Fruit fly (Drosophila melanogaster) whole organism, embryonic: ENCODE results near the gene Alg2.
A peak's percentile ranks its signal among the peaks of the same experiment; 100 is the strongest.

Experiments
- BEAF-32 ChIP-seq: fragments of 200-800 bp; sonication (Bioruptor generic); optimal IDR thresholded peaks from 3 replicates; lab custom pipeline; 2017; ENCODE audit warnings: missing biosample characterization, missing genetic modification characterization, mild to moderate bottlenecking, moderate library complexity, missing genetic modification reagents
- CG12104 ChIP-seq: fragments of 200-800 bp; sonication (Bioruptor generic); optimal IDR thresholded peaks from 3 replicates; lab custom pipeline; 2016; ENCODE audit warnings: missing biosample characterization, missing genetic modification characterization
- CG12391 ChIP-seq: fragments of 200-800 bp; sonication (Bioruptor generic); optimal IDR thresholded peaks from 3 replicates; lab custom pipeline; 2018; ENCODE audit warnings: missing biosample characterization, mild to moderate bottlenecking, missing genetic modification characterization, moderate library complexity
- CG12659 ChIP-seq: fragments of 200-800 bp; sonication (Bioruptor generic); optimal IDR thresholded peaks from 3 replicates; lab custom pipeline; 2017; ENCODE audit warnings: mild to moderate bottlenecking, missing biosample characterization, missing genetic modification reagents, missing genetic modification characterization
- CG13424 ChIP-seq: fragments of 200-800 bp; sonication (Bioruptor generic); optimal IDR thresholded peaks from 2 replicates; lab custom pipeline; 2019; ENCODE audit warnings: missing biosample characterization, mild to moderate bottlenecking, missing genetic modification characterization, moderate library complexity
- CG14710 ChIP-seq: fragments of 200-800 bp; sonication (Bioruptor generic); optimal IDR thresholded peaks from 3 replicates; lab custom pipeline; 2019; ENCODE audit warnings: missing biosample characterization, mild to moderate bottlenecking, missing genetic modification characterization, moderate library complexity
- CG1529 ChIP-seq: fragments of 200-800 bp; sonication (Bioruptor generic); optimal IDR thresholded peaks from 3 replicates; lab custom pipeline; 2018; ENCODE audit warnings: missing biosample characterization, missing genetic modification characterization
- CG15696 ChIP-seq: fragments of 200-800 bp; sonication (Bioruptor generic); optimal IDR thresholded peaks from 2 replicates; lab custom pipeline; 2019; ENCODE audit warnings: missing biosample characterization, mild to moderate bottlenecking, missing genetic modification characterization, moderate library complexity
- CG1602 ChIP-seq: fragments of 200-800 bp; sonication (Bioruptor generic); optimal IDR thresholded peaks from 3 replicates; lab custom pipeline; 2016; ENCODE audit warnings: missing biosample characterization, missing genetic modification characterization
- CG1603 ChIP-seq: fragments of 200-800 bp; sonication (Bioruptor generic); optimal IDR thresholded peaks from 2 replicates; lab custom pipeline; 2019; ENCODE audit warnings: missing biosample characterization, mild to moderate bottlenecking, missing genetic modification characterization, moderate library complexity
- CG2120 ChIP-seq: fragments of 200-800 bp; sonication (Bioruptor generic); optimal IDR thresholded peaks from 3 replicates; lab custom pipeline; 2016; ENCODE audit warnings: missing biosample characterization, missing genetic modification characterization
- CG2712 ChIP-seq: fragments of 200-800 bp; optimal IDR thresholded peaks from 3 replicates; lab custom pipeline; 2019; ENCODE audit warnings: missing biosample characterization, mild to moderate bottlenecking, missing genetic modification characterization, moderate library complexity
- CG30403 ChIP-seq: fragments of 200-800 bp; sonication (Bioruptor generic); optimal IDR thresholded peaks from 3 replicates; lab custom pipeline; 2016; ENCODE audit warnings: missing biosample characterization, missing genetic modification characterization
- CG3163 ChIP-seq: fragments of 200-800 bp; sonication (Bioruptor generic); optimal IDR thresholded peaks from 3 replicates; lab custom pipeline; 2016; ENCODE audit warnings: missing biosample characterization, missing genetic modification characterization
- CG3995 ChIP-seq: fragments of 200-800 bp; sonication (Bioruptor generic); optimal IDR thresholded peaks from 3 replicates; lab custom pipeline; 2016; ENCODE audit warnings: missing biosample characterization, missing genetic modification characterization
- CG4617 ChIP-seq: fragments of 200-800 bp; sonication (Bioruptor generic); optimal IDR thresholded peaks from 3 replicates; lab custom pipeline; 2016; ENCODE audit warnings: missing biosample characterization, missing genetic modification characterization, borderline replicate concordance
- CG6689 ChIP-seq: fragments of 200-800 bp; sonication (Bioruptor generic); IDR thresholded peaks from 2 replicates; pipeline ENCODE4 v1.3.6; 2022; ENCODE audit warnings: missing biosample characterization, missing genetic modification characterization
- CG8281 ChIP-seq: fragments of 200-800 bp; sonication (Bioruptor generic); optimal IDR thresholded peaks from 2 replicates; lab custom pipeline; 2018; ENCODE audit warnings: missing biosample characterization, mild to moderate bottlenecking, missing genetic modification characterization, moderate library complexity
- CG8924 ChIP-seq: fragments of 200-800 bp; optimal IDR thresholded peaks from 3 replicates; lab custom pipeline; 2019; ENCODE audit warnings: missing biosample characterization, mild to moderate bottlenecking, missing genetic modification characterization, moderate library complexity
- CG9437 ChIP-seq: fragments of 200-800 bp; sonication (Bioruptor generic); optimal IDR thresholded peaks from 2 replicates; lab custom pipeline; 2018; ENCODE audit warnings: missing biosample characterization, mild to moderate bottlenecking, missing genetic modification characterization
- CG9727 ChIP-seq: fragments of 200-800 bp; sonication (Bioruptor generic); optimal IDR thresholded peaks from 3 replicates; lab custom pipeline; 2017; ENCODE audit warnings: missing biosample characterization, mild to moderate bottlenecking, missing genetic modification characterization
- CG9797 ChIP-seq: fragments of 200-800 bp; sonication (Bioruptor generic); optimal IDR thresholded peaks from 3 replicates; lab custom pipeline; 2018; ENCODE audit warnings: missing biosample characterization, mild to moderate bottlenecking, missing genetic modification characterization
- CG9932 ChIP-seq: fragments of 200-800 bp; sonication (Bioruptor generic); IDR thresholded peaks from 2 replicates; pipeline ENCODE4 v1.3.6; 2022; ENCODE audit warnings: missing biosample characterization, missing genetic modification characterization
- Chrac-16 ChIP-seq: fragments of 200-800 bp; sonication (Bioruptor generic); optimal IDR thresholded peaks from 3 replicates; lab custom pipeline; 2016; ENCODE audit warnings: missing biosample characterization, missing genetic modification characterization
- Elba2 ChIP-seq: fragments of 200-800 bp; sonication (Bioruptor generic); optimal IDR thresholded peaks from 3 replicates; lab custom pipeline; 2016; ENCODE audit warnings: missing biosample characterization, missing genetic modification characterization
- Ets65A ChIP-seq: fragments of 200-800 bp; sonication (Bioruptor generic); peaks from one replicate; lab custom pipeline; 2016; ENCODE audit warnings: missing biosample characterization, missing genetic modification characterization
- Kr ChIP-seq: fragments of 200-800 bp; sonication (Bioruptor generic); optimal IDR thresholded peaks from 2 replicates; lab custom pipeline; 2017; ENCODE audit warnings: missing biosample characterization, mild to moderate bottlenecking, missing genetic modification characterization
- MBD-R2 ChIP-seq: fragments of 200-800 bp; sonication (Bioruptor generic); IDR thresholded peaks from 2 replicates; pipeline ENCODE4 v1.3.6; 2022; ENCODE audit warnings: missing biosample characterization, missing genetic modification characterization
- MESR4 ChIP-seq: fragments of 200-800 bp; sonication (Bioruptor generic); optimal IDR thresholded peaks from 2 replicates; lab custom pipeline; 2018; ENCODE audit warnings: missing biosample characterization, mild to moderate bottlenecking, missing genetic modification characterization, moderate library complexity
- MTF-1 ChIP-seq: fragments of 200-800 bp; sonication (Bioruptor generic); optimal IDR thresholded peaks from 2 replicates; lab custom pipeline; 2018; ENCODE audit warnings: missing biosample characterization, mild to moderate bottlenecking, missing genetic modification characterization, borderline replicate concordance
- Meics ChIP-seq: fragments of 200-800 bp; sonication (Bioruptor generic); optimal IDR thresholded peaks from 2 replicates; lab custom pipeline; 2017; ENCODE audit warnings: missing biosample characterization, mild to moderate bottlenecking, missing genetic modification characterization
- Myb ChIP-seq: fragments of 200-800 bp; sonication (Bioruptor generic); optimal IDR thresholded peaks from 2 replicates; lab custom pipeline; 2016; ENCODE audit warnings: missing biosample characterization, missing genetic modification characterization
- Nf-YC ChIP-seq: fragments of 200-800 bp; optimal IDR thresholded peaks from 3 replicates; lab custom pipeline; 2019; ENCODE audit warnings: missing biosample characterization, mild to moderate bottlenecking, missing genetic modification characterization, moderate library complexity
- YL-1 ChIP-seq: fragments of 200-800 bp; sonication (Bioruptor generic); optimal IDR thresholded peaks from 3 replicates; lab custom pipeline; 2017; ENCODE audit warnings: missing biosample characterization, mild to moderate bottlenecking, missing genetic modification characterization
- amos ChIP-seq: fragments of 200-800 bp; sonication (Bioruptor generic); IDR thresholded peaks from 2 replicates; pipeline ENCODE4 v1.3.6; 2022; ENCODE audit warnings: missing biosample characterization, missing genetic modification characterization; ENCODE audit not compliant: partially characterized antibody
- ato ChIP-seq: fragments of 200-800 bp; sonication (Bioruptor generic); IDR thresholded peaks from 2 replicates; pipeline ENCODE4 v1.3.6; 2022; ENCODE audit warnings: missing biosample characterization, missing genetic modification characterization; ENCODE audit not compliant: partially characterized antibody
- inv ChIP-seq: fragments of 200-800 bp; sonication (Bioruptor generic); IDR thresholded peaks from 2 replicates; pipeline ENCODE4 v1.3.6; 2022; ENCODE audit warnings: missing biosample characterization, missing genetic modification characterization; ENCODE audit not compliant: partially characterized antibody
- lilli ChIP-seq: fragments of 200-800 bp; sonication (Bioruptor generic); optimal IDR thresholded peaks from 3 replicates; lab custom pipeline; 2016; ENCODE audit warnings: missing biosample characterization, missing genetic modification characterization
- nmo ChIP-seq: fragments of 200-800 bp; sonication (Bioruptor generic); optimal IDR thresholded peaks from 2 replicates; lab custom pipeline; 2018; ENCODE audit warnings: missing biosample characterization, mild to moderate bottlenecking, missing genetic modification characterization, moderate library complexity
- pfk ChIP-seq: fragments of 200-800 bp; sonication (Bioruptor generic); optimal IDR thresholded peaks from 2 replicates; lab custom pipeline; 2018; ENCODE audit warnings: missing biosample characterization, mild to moderate bottlenecking, missing genetic modification characterization, moderate library complexity
- phol ChIP-seq: fragments of 200-800 bp; sonication (Bioruptor generic); optimal IDR thresholded peaks from 3 replicates; lab custom pipeline; 2018; ENCODE audit warnings: missing biosample characterization, mild to moderate bottlenecking, missing genetic modification characterization, moderate library complexity
- prd ChIP-seq, 3 experiments: fragments of >200 bp in 2 of 3; fragments of 200-800 bp in 1 of 3; sonication (Bioruptor generic) in 1 of 3; optimal IDR thresholded peaks in 2 of 3; IDR thresholded peaks in 1 of 3; 2 replicates in 2 of 3; 3 replicates in 1 of 3; pipeline versions ENCODE4 v1.3.6 to Lab custom; 2017 to 2022; ENCODE audit warnings: missing biosample characterization in 1 of 3, missing genetic modification characterization in 1 of 3
- row ChIP-seq: fragments of 200-800 bp; sonication (Bioruptor generic); IDR thresholded peaks from 3 replicates; pipeline ENCODE4 v1.3.6; 2022; ENCODE audit warnings: missing biosample characterization, missing genetic modification characterization
- stwl ChIP-seq: fragments of 200-800 bp; sonication (Bioruptor generic); optimal IDR thresholded peaks from 3 replicates; lab custom pipeline; 2018; ENCODE audit warnings: missing biosample characterization, mild to moderate bottlenecking, missing genetic modification characterization, moderate library complexity
- sug ChIP-seq: fragments of 200-800 bp; optimal IDR thresholded peaks from 2 replicates; lab custom pipeline; 2019; ENCODE audit warnings: missing biosample characterization, mild to moderate bottlenecking, missing genetic modification characterization, moderate library complexity
- trem ChIP-seq: fragments of 200-800 bp; optimal IDR thresholded peaks from 3 replicates; lab custom pipeline; 2019; ENCODE audit warnings: missing biosample characterization, mild to moderate bottlenecking, missing genetic modification characterization, moderate library complexity

Alg2 gene

dm6 chr3L:3159309-3160194 lies 15.9 kb downstream of the Alg2 start, which contains the start of the genes ND-30 and CG15812 (continued):
- peak; percentile 60 for TF ChIP-seq CG8281 (tag; lab: Kevin White, UChicago)
- peak; percentile 46 for TF ChIP-seq stwl (tag; lab: Kevin White, UChicago)
- peak; percentile 4 for TF ChIP-seq CG9727
- TF ChIP-seq CG9797 (GFP tag; lab: Kevin White, UChicago): peak; percentile 38
- TF ChIP-seq Kr (GFP tag; lab: Kevin White, UChicago): no peak
- peak; percentile 20 for TF ChIP-seq BEAF-32 (GFP tag; lab: Kevin White, UChicago)
- peak; percentile 51 for TF ChIP-seq CG14710
- no peak for TF ChIP-seq CG3163 (GFP tag; lab: Kevin White, UChicago)
- TF ChIP-seq Elba2 (GFP tag; lab: Kevin White, UChicago): peak; percentile 95
- no peak for TF ChIP-seq MTF-1
- TF ChIP-seq CG9932 (GFP tag; lab: Robert Waterston, UW): 0 out of 2 replicates have a peak, but pooled peaks have one; percentile 16
- peak; percentile 94 for TF ChIP-seq pfk (GFP tag; lab: Kevin White, UChicago)
- peak; percentile 19 for TF ChIP-seq Chrac-16 (GFP tag; lab: Kevin White, UChicago)
- TF ChIP-seq CG1529: no peak
- TF ChIP-seq row: peak; percentile 73
- TF ChIP-seq CG12391: peak; percentile 58
- TF ChIP-seq amos (GFP tag; lab: Robert Waterston, UW): peak; percentile 7; the same call in 1 of the 2 replicates
- peak; percentile 35 for TF ChIP-seq trem (tag; lab: Kevin White, UChicago)
- TF ChIP-seq CG1602: peak; percentile 45
- TF ChIP-seq Myb (GFP tag; lab: Kevin White, UChicago): no peak
- TF ChIP-seq MESR4 (GFP tag; lab: Kevin White, UChicago): peak; percentile 92
- TF ChIP-seq sug (tag; lab: Kevin White, UChicago): peak; percentile 30
- TF ChIP-seq phol (tag; lab: Kevin White, UChicago): peak; percentile 34
- TF ChIP-seq YL-1 (GFP tag; lab: Kevin White, UChicago): peak; percentile 41
- TF ChIP-seq Ets65A (GFP tag; lab: Kevin White, UChicago): peak; percentile 60
- peak; percentile 38 for TF ChIP-seq CG2712 (tag; lab: Kevin White, UChicago)
- TF ChIP-seq nmo: peak; percentile 48
- TF ChIP-seq CG30403 (GFP tag; lab: Kevin White, UChicago): peak; percentile 59
- peak; percentile 47 for TF ChIP-seq CG4617 (GFP tag; lab: Kevin White, UChicago)
- 0 out of 2 replicates have a peak, but pooled peaks have one; percentile 30 for TF ChIP-seq ato (GFP tag; lab: Robert Waterston, UW)
- TF ChIP-seq Nf-YC: no peak
- no peak for TF ChIP-seq prd (optimal IDR thresholded peaks at IDR 0.05; lab: Kevin White, UChicago)
- 0 out of 3 replicates have a peak, but pooled peaks have one; percentile 12 for TF ChIP-seq prd (GFP tag; IDR thresholded peaks at IDR 0.05; lab: Robert Waterston, UW)
- TF ChIP-seq inv (GFP tag; lab: Robert Waterston, UW): no peak
- TF ChIP-seq MBD-R2 (GFP tag; lab: Robert Waterston, UW): peak; percentile 69
- peak; percentile 38 for TF ChIP-seq CG13424
- no peak for TF ChIP-seq Meics (GFP tag; lab: Kevin White, UChicago)
- TF ChIP-seq CG8924 (tag; lab: Kevin White, UChicago): peak; percentile 51
- peak; percentile 7 for TF ChIP-seq CG2120 (GFP tag; lab: Kevin White, UChicago)
- TF ChIP-seq lilli (GFP tag; lab: Kevin White, UChicago): peak; percentile 11
- TF ChIP-seq CG1603 (tag; lab: Kevin White, UChicago): peak; percentile 99
- TF ChIP-seq CG12104 (GFP tag; lab: Kevin White, UChicago): peak; percentile 14
- TF ChIP-seq CG6689 (GFP tag; lab: Robert Waterston, UW): 0 out of 2 replicates have a peak, but pooled peaks have one; percentile 5
- peak; percentile 14 for TF ChIP-seq CG15696
- peak; percentile 55 for TF ChIP-seq CG12659 (GFP tag; lab: Kevin White, UChicago)
- TF ChIP-seq CG9437: peak; percentile 34
- peak; percentile 95 for TF ChIP-seq CG3995
